Fruit fly (Drosophila melanogaster) whole organism, prepupa: ENCODE results near the gene Myo10A.

Experiments used
- CG16779 ChIP-seq: fragments of 200-800 bp; sonication (Bioruptor generic); optimal IDR thresholded peaks from 3 replicates; lab custom pipeline; 2017; ENCODE audit warnings: missing biosample characterization, mild to moderate bottlenecking, missing genetic modification characterization
- CG34406 ChIP-seq: fragments of 200-800 bp; sonication (Bioruptor generic); optimal IDR thresholded peaks from 3 replicates; lab custom pipeline; 2016; ENCODE audit warnings: missing biosample characterization, missing genetic modification characterization
- OdsH ChIP-seq: fragments of 200-800 bp; sonication (Bioruptor generic); optimal IDR thresholded peaks from 3 replicates; lab custom pipeline; 2016; ENCODE audit warnings: missing biosample characterization, missing genetic modification characterization
- achi ChIP-seq: fragments of 200-800 bp; sonication (Bioruptor generic); optimal IDR thresholded peaks from 3 replicates; lab custom pipeline; 2016; ENCODE audit warnings: missing biosample characterization, missing genetic modification characterization

DNA sequence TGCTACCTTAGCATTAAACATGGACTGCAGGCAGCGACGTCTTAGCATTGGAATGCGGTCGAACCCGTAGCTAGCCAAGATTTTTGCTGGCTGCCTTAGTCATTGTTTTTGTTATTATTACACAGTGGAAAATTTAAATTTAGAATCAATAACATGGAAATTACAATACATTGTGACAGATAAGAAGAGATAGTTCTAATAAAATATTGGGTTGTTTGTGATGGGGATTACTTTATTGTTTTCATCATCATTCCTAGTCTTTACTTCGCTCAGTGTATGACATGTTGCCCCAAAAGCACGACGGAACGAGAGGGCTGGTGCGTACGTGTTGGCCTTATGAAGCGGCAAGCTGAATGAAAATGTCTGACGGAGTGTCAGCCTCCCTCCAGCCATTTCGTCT is 6.0 kb downstream of the Myo10A start:
- TF ChIP-seq CG16779 (peak; percentile 71), CG34406 (GFP tag; lab: Kevin White, UChicago) (peak; percentile 76), achi (GFP tag; lab: Kevin White, UChicago) (peak; percentile 86), OdsH (peak; percentile 86)
